In genomic region chr2L:12026458-12027431, dm6 we compare ENCODE assay signal across 5 fruit fly cellular contexts.
TF ChIP-seq lines count a peak whose summit lies in the region.

No protein-coding gene starts in this region.

- TF ChIP-seq CTCF in whole organism, embryonic (GFP tag; optimal IDR thresholded peaks at IDR 0.05; lab: Kevin White, UChicago), result no peak

TF ChIP-seq in whole organism, adult, 20 proteins besides CTCF, POLR2A, EP300 and RAD21:
- TF ChIP-seq ovo (GFP tag; optimal IDR thresholded peaks at IDR 0.05; lab: Kevin White, UChicago) (no peak), CG14711 (tag; optimal IDR thresholded peaks at IDR 0.05; lab: Kevin White, UChicago) (no peak), cic (GFP tag; optimal IDR thresholded peaks at IDR 0.05; lab: Kevin White, UChicago) (peak; percentile 3), CG5204 (GFP tag; optimal IDR thresholded peaks at IDR 0.05; lab: Kevin White, UChicago) (peak; percentile 39), kay (GFP tag; lab: Kevin White, UChicago; ENCODE audit: borderline replicate concordance) (no peak), CG11617 (GFP tag; optimal IDR thresholded peaks at IDR 0.05; lab: Kevin White, UChicago) (peak; percentile 46)

TF ChIP-seq in whole organism, embryonic, 481 proteins besides CTCF, POLR2A, EP300 and RAD21 (continues in another document):
- TF ChIP-seq Kr (GFP tag; optimal IDR thresholded peaks at IDR 0.05; lab: Kevin White, UChicago), result no peak
- peak; percentile 28 for TF ChIP-seq CG15073 (GFP tag; optimal IDR thresholded peaks at IDR 0.05; lab: Kevin White, UChicago)
- TF ChIP-seq CG17186 (GFP tag; optimal IDR thresholded peaks at IDR 0.05; lab: Kevin White, UChicago), result no peak
- peak; percentile 30 for TF ChIP-seq CG5245 (GFP tag; optimal IDR thresholded peaks at IDR 0.05; lab: Kevin White, UChicago)
- TF ChIP-seq Hand (GFP tag; optimal IDR thresholded peaks at IDR 0.05; lab: Kevin White, UChicago), result peak; percentile 35
- no peak for TF ChIP-seq sc (optimal IDR thresholded peaks at IDR 0.05; lab: Kevin White, UChicago)
- peak; percentile 60 for TF ChIP-seq sc (GFP tag; optimal IDR thresholded peaks at IDR 0.05; lab: Kevin White, UChicago)
- no peak for TF ChIP-seq Nf-YA (GFP tag; IDR thresholded peaks at IDR 0.05; lab: Robert Waterston, UW)
- TF ChIP-seq ind (GFP tag; optimal IDR thresholded peaks at IDR 0.05; lab: Kevin White, UChicago), result peak; percentile 38
- TF ChIP-seq Dip3 (GFP tag; optimal IDR thresholded peaks at IDR 0.05; lab: Kevin White, UChicago), result no peak
- peak; percentile 61 for TF ChIP-seq sqz (GFP tag; optimal IDR thresholded peaks at IDR 0.05; lab: Kevin White, UChicago)
- TF ChIP-seq ap (GFP tag; IDR thresholded peaks at IDR 0.05; lab: Robert Waterston, UW), result no peak
- peak; percentile 68 for TF ChIP-seq sens (GFP tag; lab: Kevin White, UChicago)
- no peak for TF ChIP-seq ftz-f1 (GFP tag; optimal IDR thresholded peaks at IDR 0.05; lab: Kevin White, UChicago)
- TF ChIP-seq Fer1 (GFP tag; optimal IDR thresholded peaks at IDR 0.05; lab: Kevin White, UChicago), result no peak
- peak; percentile 45 for TF ChIP-seq Dref (GFP tag; IDR thresholded peaks at IDR 0.05; lab: Robert Waterston, UW)
- TF ChIP-seq CG17385 (GFP tag; optimal IDR thresholded peaks at IDR 0.05; lab: Kevin White, UChicago), result peak; percentile 59
- peak; percentile 10 for TF ChIP-seq Bteb2 (GFP tag; optimal IDR thresholded peaks at IDR 0.05; lab: Kevin White, UChicago)
- TF ChIP-seq Dp (GFP tag; optimal IDR thresholded peaks at IDR 0.05; lab: Kevin White, UChicago), result peak; percentile 3
- no peak for TF ChIP-seq pan (optimal IDR thresholded peaks at IDR 0.05; lab: Kevin White, UChicago)
- peak in 1 of 2 experiments; percentile 43 for TF ChIP-seq pan (GFP tag; optimal IDR thresholded peaks at IDR 0.05 in 1 of 2, IDR thresholded peaks at IDR 0.05 in 1 of 2)
- TF ChIP-seq CG2678 (tag; optimal IDR thresholded peaks at IDR 0.05; lab: Kevin White, UChicago), result peak; percentile 71

TF ChIP-seq in whole organism, prepupa, 60 proteins besides CTCF, POLR2A, EP300 and RAD21 (continues in another document):
- TF ChIP-seq Met (GFP tag; optimal IDR thresholded peaks at IDR 0.05; lab: Kevin White, UChicago) (peak; percentile 64), Blimp-1 (GFP tag; optimal IDR thresholded peaks at IDR 0.05; lab: Kevin White, UChicago) (peak; percentile 58), eg (GFP tag; IDR thresholded peaks at IDR 0.05; lab: Robert Waterston, UW) (peak; percentile 91), CG11902 (GFP tag; optimal IDR thresholded peaks at IDR 0.05; lab: Kevin White, UChicago) (peak; percentile 65), fkh (GFP tag; optimal IDR thresholded peaks at IDR 0.05; lab: Kevin White, UChicago) (no peak), Eip75B (GFP tag; optimal IDR thresholded peaks at IDR 0.05; lab: Kevin White, UChicago) (peak; percentile 1), topi (GFP tag; optimal IDR thresholded peaks at IDR 0.05; lab: Kevin White, UChicago) (peak; percentile 75), CG31627 (GFP tag; optimal IDR thresholded peaks at IDR 0.05; lab: Kevin White, UChicago) (peak; percentile 74), Sox102F (GFP tag; optimal IDR thresholded peaks at IDR 0.05; lab: Kevin White, UChicago) (peak; percentile 43), salr (GFP tag; optimal IDR thresholded peaks at IDR 0.05; lab: Kevin White, UChicago) (peak; percentile 47 to 88), pdm3 (GFP tag; optimal IDR thresholded peaks at IDR 0.05; lab: Kevin White, UChicago) (peak; percentile 71), esn (GFP tag; optimal IDR thresholded peaks at IDR 0.05; lab: Kevin White, UChicago) (peak; percentile 84), CG6808 (GFP tag; optimal IDR thresholded peaks at IDR 0.05; lab: Kevin White, UChicago) (peak; percentile 85), CG3919 (GFP tag; optimal IDR thresholded peaks at IDR 0.05; lab: Kevin White, UChicago) (peak; percentile 80), Gug (GFP tag; IDR thresholded peaks at IDR 0.05; lab: Robert Waterston, UW) (peak; percentile 56), CG6792 (GFP tag; optimal IDR thresholded peaks at IDR 0.05; lab: Kevin White, UChicago) (peak; percentile 68), CG6854 (GFP tag; optimal IDR thresholded peaks at IDR 0.05; lab: Kevin White, UChicago) (peak; percentile 65), Hr38 (GFP tag; optimal IDR thresholded peaks at IDR 0.05; lab: Kevin White, UChicago) (no peak), spab (GFP tag; optimal IDR thresholded peaks at IDR 0.05; lab: Kevin White, UChicago) (peak; percentile 75), OdsH (GFP tag; optimal IDR thresholded peaks at IDR 0.05; lab: Kevin White, UChicago) (peak; percentile 72), CG7368 (GFP tag; optimal IDR thresholded peaks at IDR 0.05; lab: Kevin White, UChicago) (no peak), CG15336 (GFP tag; IDR thresholded peaks at IDR 0.05; lab: Robert Waterston, UW) (peak; percentile 67)

TF ChIP-seq in whole organism, pupa, 21 proteins besides CTCF, POLR2A, EP300 and RAD21:
- peak; percentile 79 for TF ChIP-seq CG8159 (tag; optimal IDR thresholded peaks at IDR 0.05; lab: Kevin White, UChicago)
- peak; percentile 48 for TF ChIP-seq CG8301 (tag; optimal IDR thresholded peaks at IDR 0.05; lab: Kevin White, UChicago)
- peak; percentile 70 for TF ChIP-seq CG15710 (tag; optimal IDR thresholded peaks at IDR 0.05; lab: Kevin White, UChicago)
- peak; percentile 51 for TF ChIP-seq CG9948 (tag; optimal IDR thresholded peaks at IDR 0.05; lab: Kevin White, UChicago)
- no peak for TF ChIP-seq CG10348 (GFP tag; IDR thresholded peaks at IDR 0.05; lab: Robert Waterston, UW)
- peak; percentile 61 for TF ChIP-seq CG17806 (tag; optimal IDR thresholded peaks at IDR 0.05; lab: Kevin White, UChicago)
- TF ChIP-seq rn (GFP tag; IDR thresholded peaks at IDR 0.05; lab: Robert Waterston, UW), result peak; percentile 60
- TF ChIP-seq D1 (tag; optimal IDR thresholded peaks at IDR 0.05; lab: Kevin White, UChicago), result no peak
- TF ChIP-seq CG14655 (GFP tag; optimal IDR thresholded peaks at IDR 0.05; lab: Kevin White, UChicago), result peak; percentile 79
- peak; percentile 63 for TF ChIP-seq Pif1A (GFP tag; optimal IDR thresholded peaks at IDR 0.05; lab: Kevin White, UChicago)
- peak; percentile 77 for TF ChIP-seq Ets98B (GFP tag; IDR thresholded peaks at IDR 0.05; lab: Robert Waterston, UW)
- peak; percentile 88 for TF ChIP-seq CG4496 (GFP tag; IDR thresholded peaks at IDR 0.05; lab: Robert Waterston, UW)
- TF ChIP-seq Snoo (tag; optimal IDR thresholded peaks at IDR 0.05; lab: Kevin White, UChicago), result peak; percentile 58
- TF ChIP-seq CG32121 (GFP tag; IDR thresholded peaks at IDR 0.05; lab: Robert Waterston, UW), result peak; percentile 82
- peak; percentile 94 for TF ChIP-seq CG12605 (GFP tag; IDR thresholded peaks at IDR 0.05; lab: Robert Waterston, UW)
- TF ChIP-seq EcR (GFP tag; optimal IDR thresholded peaks at IDR 0.05; lab: Kevin White, UChicago), result peak; percentile 64
- peak; percentile 93 for TF ChIP-seq gl (tag; optimal IDR thresholded peaks at IDR 0.05; lab: Kevin White, UChicago)
- peak; percentile 77 for TF ChIP-seq Pif1B (GFP tag; optimal IDR thresholded peaks at IDR 0.05; lab: Kevin White, UChicago)
- TF ChIP-seq CG34367 (tag; optimal IDR thresholded peaks at IDR 0.05; lab: Kevin White, UChicago), result peak; percentile 50
- peak; percentile 87 for TF ChIP-seq fd96Ca (GFP tag; IDR thresholded peaks at IDR 0.05; lab: Robert Waterston, UW)
- TF ChIP-seq CG13204 (GFP tag; optimal IDR thresholded peaks at IDR 0.05; lab: Kevin White, UChicago), result peak; percentile 65
TF ChIP-seq in whole organism, pupa: peak in this region for 19.

TF ChIP-seq in whole organism, wandering third instar larva, 38 proteins besides CTCF, POLR2A, EP300 and RAD21 (continues in another document):
- TF ChIP-seq CG9705 (GFP tag; optimal IDR thresholded peaks at IDR 0.05; lab: Kevin White, UChicago), result peak; percentile 35
- peak; percentile 3 for TF ChIP-seq sage (GFP tag; optimal IDR thresholded peaks at IDR 0.05; lab: Kevin White, UChicago)
- no peak for TF ChIP-seq dl (GFP tag; optimal IDR thresholded peaks at IDR 0.05; lab: Kevin White, UChicago; ENCODE audit: insufficient read depth in 1 of 2, partially characterized antibody in 2 of 2)
- peak; percentile 72 for TF ChIP-seq dmrt93B (GFP tag; optimal IDR thresholded peaks at IDR 0.05; lab: Kevin White, UChicago)
- no peak for TF ChIP-seq N (GFP tag; optimal IDR thresholded peaks at IDR 0.05; lab: Kevin White, UChicago)
- TF ChIP-seq Rel (GFP tag; optimal IDR thresholded peaks at IDR 0.05; lab: Kevin White, UChicago), result no peak
- TF ChIP-seq Rel (tag; optimal IDR thresholded peaks at IDR 0.05; lab: Kevin White, UChicago), result peak; percentile 29
- peak; percentile 31 for TF ChIP-seq Vsx2 (GFP tag; optimal IDR thresholded peaks at IDR 0.05; lab: Kevin White, UChicago; ENCODE audit: partially characterized antibody)
- peak; percentile 59 for TF ChIP-seq OdsH (GFP tag; optimal IDR thresholded peaks at IDR 0.05; lab: Kevin White, UChicago)
- no peak for TF ChIP-seq Abd-B (GFP tag; optimal IDR thresholded peaks at IDR 0.05; lab: Kevin White, UChicago)
- TF ChIP-seq tai (GFP tag; optimal IDR thresholded peaks at IDR 0.05; lab: Kevin White, UChicago), result no peak
- TF ChIP-seq jim (GFP tag; optimal IDR thresholded peaks at IDR 0.05; lab: Kevin White, UChicago), result no peak
- peak; percentile 68 for TF ChIP-seq ey (GFP tag; optimal IDR thresholded peaks at IDR 0.05; lab: Kevin White, UChicago)
- no peak for TF ChIP-seq Hr83 (GFP tag; optimal IDR thresholded peaks at IDR 0.05; lab: Kevin White, UChicago; ENCODE audit: poor library complexity, severe bottlenecking)
- no peak for TF ChIP-seq Hr78 (GFP tag; optimal IDR thresholded peaks at IDR 0.05; lab: Kevin White, UChicago)
- TF ChIP-seq dsf (GFP tag; optimal IDR thresholded peaks at IDR 0.05; lab: Kevin White, UChicago; ENCODE audit: borderline replicate concordance), result no peak
- TF ChIP-seq Mio (GFP tag; optimal IDR thresholded peaks at IDR 0.05; lab: Kevin White, UChicago), result no peak
- peak in 1 of 2 experiments; percentile 77 for TF ChIP-seq foxo (GFP tag; optimal IDR thresholded peaks at IDR 0.05; lab: Kevin White, UChicago)
- TF ChIP-seq h (GFP tag; optimal IDR thresholded peaks at IDR 0.05; lab: Kevin White, UChicago), result peak; percentile 36
- TF ChIP-seq woc (GFP tag; optimal IDR thresholded peaks at IDR 0.05; lab: Kevin White, UChicago), result peak; percentile 2
- TF ChIP-seq Hnf4 (GFP tag; optimal IDR thresholded peaks at IDR 0.05; lab: Kevin White, UChicago), result peak; percentile 62
- peak; percentile 78 for TF ChIP-seq Sp1 (GFP tag; optimal IDR thresholded peaks at IDR 0.05; lab: Kevin White, UChicago)
- no peak for TF ChIP-seq CrebA (GFP tag; optimal IDR thresholded peaks at IDR 0.05; lab: Kevin White, UChicago; ENCODE audit: borderline replicate concordance)
- TF ChIP-seq CG32264 (GFP tag; optimal IDR thresholded peaks at IDR 0.05; lab: Kevin White, UChicago), result peak; percentile 2
- TF ChIP-seq psq (GFP tag; optimal IDR thresholded peaks at IDR 0.05; lab: Kevin White, UChicago), result peak; percentile 68
- TF ChIP-seq pan (optimal IDR thresholded peaks at IDR 0.05; lab: Kevin White, UChicago), result no peak
- TF ChIP-seq Jra (GFP tag; optimal IDR thresholded peaks at IDR 0.05; lab: Kevin White, UChicago), result no peak
- TF ChIP-seq lola (GFP tag; optimal IDR thresholded peaks at IDR 0.05; lab: Kevin White, UChicago), result no peak
- TF ChIP-seq Dfd (GFP tag; optimal IDR thresholded peaks at IDR 0.05; lab: Kevin White, UChicago), result no peak
